Worm (Caenorhabditis elegans) whole organism, L4 larva: ENCODE data around the gene taco-1.

Experiments used
- F26F4.8 ChIP-seq: fragments of 200-800 bp; sonication (Bioruptor generic); conservative IDR thresholded peaks from 2 replicates; pipeline ENCODE4 v1.3.6; 2022; ENCODE audit warnings: missing genetic modification characterization, missing compliant biosample characterization
- F44E2.7 ChIP-seq: fragments of 200-800 bp; sonication (Bioruptor generic); IDR thresholded peaks from 2 replicates; pipeline ENCODE4 v2.1.2; 2022; ENCODE audit warnings: missing genetic modification characterization, missing compliant biosample characterization
- F49E8.2 ChIP-seq: sonication (generic microtip); optimal IDR thresholded peaks from 2 replicates; lab custom pipeline; 2016; ENCODE audit warnings: missing compliant biosample characterization, mild to moderate bottlenecking, missing genetic modification characterization, borderline replicate concordance
- Y105C5A.15 ChIP-seq: fragments of 200-800 bp; sonication (Bioruptor generic); IDR thresholded peaks from 2 replicates; pipeline ENCODE4 v1.3.6; 2022; ENCODE audit warnings: missing genetic modification characterization, missing compliant biosample characterization
- Y5F2A.4 ChIP-seq: fragments of 200-800 bp; sonication (Bioruptor generic); optimal IDR thresholded peaks from 2 replicates; lab custom pipeline; 2018; ENCODE audit warnings: mild to moderate bottlenecking, missing genetic modification characterization, missing compliant biosample characterization
- aha-1 ChIP-seq: fragments of 150-350 bp; peaks from one replicate; lab custom pipeline; 2014; ENCODE audit warnings: missing biosample characterization, missing genetic modification characterization
- arid-1 ChIP-seq: fragments of 200-800 bp; sonication (Bioruptor generic); conservative IDR thresholded peaks from 2 replicates; pipeline ENCODE4 v1.3.6; 2022; ENCODE audit warnings: missing genetic modification reagents, missing genetic modification characterization, missing compliant biosample characterization
- daf-16 ChIP-seq, 3 experiments: sonication (generic microtip); optimal IDR thresholded peaks; 2 replicates each; lab custom pipeline; 2016 to 2017; ENCODE audit warnings: missing genetic modification characterization in 3 of 3, missing genetic modification reagents in 3 of 3, mild to moderate bottlenecking in 2 of 3, missing compliant biosample characterization in 2 of 3, missing biosample characterization in 1 of 3, moderate library complexity in 1 of 3
- daf-19 ChIP-seq: fragments of 200-800 bp; sonication (Bioruptor generic); conservative IDR thresholded peaks from 2 replicates; pipeline ENCODE4 v1.3.6; 2022; ENCODE audit warnings: missing genetic modification characterization, missing compliant biosample characterization
- dmd-6 ChIP-seq: fragments of 200-800 bp; sonication (Bioruptor generic); IDR thresholded peaks from 2 replicates; pipeline ENCODE4 v1.3.6; 2022; ENCODE audit warnings: missing genetic modification reagents, missing genetic modification characterization, missing compliant biosample characterization
- dmd-8 ChIP-seq: fragments of 200-800 bp; sonication (Bioruptor generic); IDR thresholded peaks from 2 replicates; pipeline ENCODE4 v1.3.6; 2022; ENCODE audit warnings: missing genetic modification characterization, missing compliant biosample characterization
- dmd-9 ChIP-seq: fragments of 200-800 bp; sonication (Bioruptor generic); IDR thresholded peaks from 2 replicates; pipeline ENCODE4 v1.3.6; 2022; ENCODE audit warnings: missing genetic modification reagents, missing genetic modification characterization, missing compliant biosample characterization
- dpl-1 ChIP-seq: fragments of 150-350 bp; optimal IDR thresholded peaks from 2 replicates; lab custom pipeline; 2014; ENCODE audit warnings: missing biosample characterization, missing genetic modification reagents, missing genetic modification characterization
- dve-1 ChIP-seq: sonication (generic microtip); optimal IDR thresholded peaks from 2 replicates; lab custom pipeline; 2017; ENCODE audit warnings: antibody characterized with exemption, mild to moderate bottlenecking, missing genetic modification characterization, missing compliant biosample characterization; ENCODE audit not compliant: insufficient read depth
- gei-8 ChIP-seq: fragments of 200-800 bp; sonication (Bioruptor generic); optimal IDR thresholded peaks from 2 replicates; lab custom pipeline; 2018; ENCODE audit warnings: mild to moderate bottlenecking, missing genetic modification characterization, missing compliant biosample characterization
- hif-1 ChIP-seq, 2 experiments: sonication (generic microtip); optimal IDR thresholded peaks; 2 replicates each; lab custom pipeline; 2016 to 2017; ENCODE audit warnings: missing compliant biosample characterization in 2 of 2, missing genetic modification characterization in 2 of 2, missing genetic modification reagents in 2 of 2, missing genotype in 2 of 2, mild to moderate bottlenecking in 1 of 2
- hlh-11 ChIP-seq: fragments of 200-800 bp; sonication (Bioruptor generic); optimal IDR thresholded peaks from 2 replicates; lab custom pipeline; 2018; ENCODE audit warnings: mild to moderate bottlenecking, missing genetic modification characterization, missing compliant biosample characterization
- hmg-1.1 ChIP-seq: fragments of 200-800 bp; sonication (Bioruptor generic); IDR thresholded peaks from 2 replicates; pipeline ENCODE4 v1.3.6; 2022; ENCODE audit warnings: missing genetic modification reagents, missing genetic modification characterization, missing compliant biosample characterization
- jun-1 ChIP-seq: fragments of 150-350 bp; optimal IDR thresholded peaks from 2 replicates; lab custom pipeline; 2014; ENCODE audit warnings: missing biosample characterization, missing genetic modification reagents, missing genetic modification characterization
- lin-13 ChIP-seq: fragments of 150-350 bp; optimal IDR thresholded peaks from 2 replicates; lab custom pipeline; 2014; ENCODE audit warnings: missing biosample characterization, missing genetic modification reagents, missing genetic modification characterization
- lin-29 ChIP-seq: fragments of 200-800 bp; sonication (Bioruptor generic); IDR thresholded peaks from 2 replicates; pipeline ENCODE4 v1.3.6; 2022; ENCODE audit warnings: missing genetic modification reagents, missing genetic modification characterization, missing compliant biosample characterization
- lin-38 ChIP-seq: fragments of 200-800 bp; sonication (Bioruptor generic); IDR thresholded peaks from 2 replicates; pipeline ENCODE4 v1.3.6; 2022; ENCODE audit warnings: missing genetic modification reagents, missing genetic modification characterization, missing compliant biosample characterization
- mdt-29 ChIP-seq: fragments of 200-800 bp; sonication (Bioruptor generic); IDR thresholded peaks from 2 replicates; pipeline ENCODE4 v1.3.6; 2022; ENCODE audit warnings: missing genetic modification reagents, missing genetic modification characterization, missing compliant biosample characterization
- mxl-2 ChIP-seq: fragments of 200-800 bp; sonication (Bioruptor generic); conservative IDR thresholded peaks from 2 replicates; pipeline ENCODE4 v1.3.6; 2022; ENCODE audit warnings: missing genetic modification reagents, missing genetic modification characterization, missing compliant biosample characterization
- nhr-28 ChIP-seq: fragments of 150-350 bp; optimal IDR thresholded peaks from 2 replicates; lab custom pipeline; 2014; ENCODE audit warnings: missing biosample characterization, missing genetic modification characterization
- nhr-76 ChIP-seq: fragments of 150-350 bp; optimal IDR thresholded peaks from 2 replicates; lab custom pipeline; 2014; ENCODE audit warnings: missing biosample characterization, missing genetic modification characterization
- php-3 ChIP-seq: fragments of 200-800 bp; sonication (Bioruptor generic); IDR thresholded peaks from 2 replicates; pipeline ENCODE4 v1.3.6; 2022; ENCODE audit warnings: missing genetic modification reagents, missing genetic modification characterization, missing compliant biosample characterization
- pqm-1 ChIP-seq: sonication (generic microtip); optimal IDR thresholded peaks from 2 replicates; lab custom pipeline; 2017; ENCODE audit warnings: missing biosample characterization, missing genetic modification characterization
- saeg-2 ChIP-seq: fragments of 200-800 bp; sonication (Bioruptor generic); IDR thresholded peaks from 2 replicates; pipeline ENCODE4 v1.3.6; 2022; ENCODE audit warnings: missing genetic modification reagents, missing genetic modification characterization, missing compliant biosample characterization
- sdz-12 ChIP-seq: fragments of 200-800 bp; sonication (Bioruptor generic); optimal IDR thresholded peaks from 2 replicates; lab custom pipeline; 2018; ENCODE audit warnings: mild to moderate bottlenecking, missing genetic modification characterization, missing compliant biosample characterization
- skn-1 ChIP-seq: fragments of 150-350 bp; optimal IDR thresholded peaks from 2 replicates; lab custom pipeline; 2014; ENCODE audit warnings: missing biosample characterization, missing genetic modification characterization
- snpc-4 ChIP-seq: fragments of 150-350 bp; optimal IDR thresholded peaks from 2 replicates; lab custom pipeline; 2014; ENCODE audit warnings: missing biosample characterization, missing genetic modification characterization
- tra-1 ChIP-seq: fragments of 200-800 bp; sonication (Bioruptor generic); IDR thresholded peaks from 2 replicates; pipeline ENCODE4 v1.3.6; 2022; ENCODE audit warnings: missing genetic modification reagents, missing genetic modification characterization, missing compliant biosample characterization
- unc-130 ChIP-seq: sonication (generic microtip); optimal IDR thresholded peaks from 2 replicates; lab custom pipeline; 2016; ENCODE audit warnings: missing genetic modification reagents, missing genetic modification characterization, missing compliant biosample characterization
- unc-39 ChIP-seq: sonication (generic microtip); optimal IDR thresholded peaks from 2 replicates; lab custom pipeline; 2017; ENCODE audit warnings: missing biosample characterization, missing genetic modification characterization
- vab-7 ChIP-seq: fragments of 200-800 bp; sonication (Bioruptor generic); IDR thresholded peaks from 2 replicates; pipeline ENCODE4 v1.3.6; 2022; ENCODE audit warnings: missing genetic modification reagents, missing genetic modification characterization, missing compliant biosample characterization
- zag-1 ChIP-seq: fragments of 150-350 bp; optimal IDR thresholded peaks from 2 replicates; lab custom pipeline; 2014; ENCODE audit warnings: missing biosample characterization, missing genetic modification characterization
- zfp-2 ChIP-seq: sonication (generic microtip); optimal IDR thresholded peaks from 2 replicates; lab custom pipeline; 2016; ENCODE audit warnings: mild to moderate bottlenecking, missing genetic modification characterization, missing compliant biosample characterization
- zip-11 ChIP-seq: fragments of 200-800 bp; sonication (Bioruptor generic); IDR thresholded peaks from 2 replicates; pipeline ENCODE4 v1.3.6; 2022; ENCODE audit warnings: missing genetic modification characterization, missing compliant biosample characterization

taco-1 gene

ce11 chrIII:299220-299619, 15.3 kb downstream of the taco-1 start:
- TF ChIP-seq nhr-28 (tag; lab: Kevin White, UChicago), result peak; percentile 70
- no peak for TF ChIP-seq sdz-12 (GFP tag; lab: Kevin White, UChicago)
- peak; percentile 15; the same call in 1 of the 2 replicates for TF ChIP-seq dmd-6
- TF ChIP-seq unc-39 (tag; lab: Kevin White, UChicago), result no peak
- no peak for TF ChIP-seq dpl-1 (GFP tag; lab: Kevin White, UChicago)
- TF ChIP-seq skn-1, result no peak
- TF ChIP-seq daf-16 (GFP tag; optimal IDR thresholded peaks at IDR 0.05; lab: Kevin White, UChicago), result no peak
- peak; percentile 32 for TF ChIP-seq daf-16 (tag; optimal IDR thresholded peaks at IDR 0.05; lab: Kevin White, UChicago)
- no peak for TF ChIP-seq lin-29 (GFP tag; lab: Robert Waterston, UW)
- TF ChIP-seq dve-1, result peak; percentile 44
- no peak for TF ChIP-seq arid-1 (GFP tag; lab: Robert Waterston, UW)
- TF ChIP-seq pqm-1 (tag; lab: Kevin White, UChicago), result peak; percentile 72
- TF ChIP-seq F26F4.8, result no peak
- no peak for TF ChIP-seq lin-13 (GFP tag; lab: Kevin White, UChicago)
- no peak for TF ChIP-seq php-3 (GFP tag; lab: Robert Waterston, UW)
- TF ChIP-seq hif-1 (tag; optimal IDR thresholded peaks at IDR 0.05; lab: Kevin White, UChicago), result no peak
- TF ChIP-seq hlh-11, result peak; percentile 17

- TF ChIP-seq F26F4.8 (0 out of 2 replicates have a peak, but pooled peaks have one; percentile 50), mdt-29 (GFP tag; lab: Robert Waterston, UW) (0 out of 2 replicates have a peak, but pooled peaks have one; percentile 8), arid-1 (GFP tag; lab: Robert Waterston, UW) (peak; percentile 79; the same call in 1 of the 2 replicates), dmd-9 (GFP tag; lab: Robert Waterston, UW) (0 out of 2 replicates have a peak, but pooled peaks have one; percentile 46), vab-7 (GFP tag; lab: Robert Waterston, UW) (0 out of 2 replicates have a peak, but pooled peaks have one; percentile 36), dmd-8 (GFP tag; lab: Robert Waterston, UW) (peak; percentile 74; the same call in 1 of the 2 replicates), tra-1 (GFP tag; lab: Robert Waterston, UW) (0 out of 2 replicates have a peak, but pooled peaks have one; percentile 23), Y105C5A.15 (0 out of 2 replicates have a peak, but pooled peaks have one; percentile 10), zip-11 (GFP tag; lab: Robert Waterston, UW) (0 out of 2 replicates have a peak, but pooled peaks have one; percentile 39), F44E2.7 (peak; percentile 68; the same call in 1 of the 2 replicates), hmg-1.1 (GFP tag; lab: Robert Waterston, UW) (0 out of 2 replicates have a peak, but pooled peaks have one; percentile 32), lin-38 (GFP tag; lab: Robert Waterston, UW) (peak; percentile 57)
Measured at ce11 chrIII:302510-302909, 18.6 kb downstream of the taco-1 start.

ce11 chrIII:304564-304963, 20.6 kb downstream of the taco-1 start:
- TF ChIP-seq daf-19 (GFP tag; lab: Robert Waterston, UW), result no peak
- peak; percentile 19 for TF ChIP-seq aha-1 (tag; lab: Kevin White, UChicago)

ce11 chrIII:311174-311573, 27.3 kb downstream of the taco-1 start:
- TF ChIP-seq mxl-2 (GFP tag; lab: Robert Waterston, UW) (no peak), jun-1 (tag; lab: Kevin White, UChicago) (no peak), php-3 (GFP tag; lab: Robert Waterston, UW) (no peak), pqm-1 (tag; lab: Kevin White, UChicago) (no peak), zfp-2 (tag; lab: Kevin White, UChicago) (no peak), saeg-2 (GFP tag; lab: Robert Waterston, UW) (no peak), F49E8.2 (tag; lab: Kevin White, UChicago) (no peak), hmg-1.1 (GFP tag; lab: Robert Waterston, UW) (no peak), unc-130 (GFP tag; lab: Kevin White, UChicago) (no peak), lin-13 (GFP tag; lab: Kevin White, UChicago) (no peak), gei-8 (GFP tag; lab: Kevin White, UChicago) (no peak), snpc-4 (tag; lab: Kevin White, UChicago) (no peak), lin-29 (GFP tag; lab: Robert Waterston, UW) (no peak), nhr-76 (tag; lab: Kevin White, UChicago) (no peak), zag-1 (tag; lab: Kevin White, UChicago) (no peak), Y5F2A.4 (GFP tag; lab: Kevin White, UChicago) (no peak)
